Worm (Caenorhabditis elegans): ENCODE data around the gene gpd-3.

The gpd-3 gene

ce11 chrX:3070322-3070721 is 42.8 kb downstream of the gpd-3 start, which contains the start of gene ceh-31:
Gene ceh-31 (minus strand): TSS chrX:3070422.
- no peak for TF ChIP-seq elt-2 (tag; optimal IDR thresholded peaks at IDR 0.05)
- TF ChIP-seq efl-3 (GFP tag; optimal IDR thresholded peaks at IDR 0.05): no peak
- TF ChIP-seq hpl-2 (GFP tag; optimal IDR thresholded peaks at IDR 0.05): no peak
- no peak for TF ChIP-seq ama-1 (optimal IDR thresholded peaks at IDR 0.05)
- TF ChIP-seq blmp-1 (tag; optimal IDR thresholded peaks at IDR 0.05): no peak
- no peak for TF ChIP-seq tlp-1 (tag; optimal IDR thresholded peaks at IDR 0.05)
- no peak for TF ChIP-seq unc-62 (GFP tag; optimal IDR thresholded peaks at IDR 0.05)

ce11 chrX:3067052-3067451 is 46.1 kb downstream of the gpd-3 start:
- TF ChIP-seq unc-30 (tag; optimal IDR thresholded peaks at IDR 0.05): no peak
- no peak for TF ChIP-seq F16B12.6 (tag; optimal IDR thresholded peaks at IDR 0.05)
- no peak for TF ChIP-seq lin-15B (tag; optimal IDR thresholded peaks at IDR 0.05)
- no peak for TF ChIP-seq ztf-4 (tag; optimal IDR thresholded peaks at IDR 0.05)
- no peak for TF ChIP-seq mep-1 (tag; optimal IDR thresholded peaks at IDR 0.05)
- TF ChIP-seq swsn-7 (tag; optimal IDR thresholded peaks at IDR 0.05): no peak
- no peak for TF ChIP-seq nhr-84 (tag; optimal IDR thresholded peaks at IDR 0.05)
- TF ChIP-seq lir-3 (tag; optimal IDR thresholded peaks at IDR 0.05; ENCODE audit: poor library complexity): no peak
- TF ChIP-seq fkh-10 (GFP tag; optimal IDR thresholded peaks at IDR 0.05): no peak
- no peak for TF ChIP-seq hlh-4 (tag; optimal IDR thresholded peaks at IDR 0.05)
- no peak for TF ChIP-seq ces-1 (GFP tag; optimal IDR thresholded peaks at IDR 0.05)
- TF ChIP-seq zag-1 (tag; optimal IDR thresholded peaks at IDR 0.05): no peak
- TF ChIP-seq unc-86 (tag; optimal IDR thresholded peaks at IDR 0.05): no peak
- TF ChIP-seq sptf-1 (tag; optimal IDR thresholded peaks at IDR 0.05): no peak
- TF ChIP-seq ceh-90 (tag; optimal IDR thresholded peaks at IDR 0.05): no peak
- no peak for TF ChIP-seq tbx-2 (tag; optimal IDR thresholded peaks at IDR 0.05)
- TF ChIP-seq rnt-1 (tag; optimal IDR thresholded peaks at IDR 0.05): no peak
- no peak for TF ChIP-seq ztf-11 (tag; optimal IDR thresholded peaks at IDR 0.05)

- no peak for TF ChIP-seq elt-2 (tag; optimal IDR thresholded peaks at IDR 0.05)
- TF ChIP-seq ztf-4 (tag; optimal IDR thresholded peaks at IDR 0.05): no peak
- no peak for TF ChIP-seq unc-98 (GFP tag; IDR thresholded peaks at IDR 0.05)
- TF ChIP-seq efl-1 (optimal IDR thresholded peaks at IDR 0.05): no peak
- TF ChIP-seq efl-1 (GFP tag; optimal IDR thresholded peaks at IDR 0.05 in 1 of 2): peak in 1 of 2 experiments; percentile 13
These were observed 49.9 kb downstream of the gpd-3 start, which contains the start of gene ceh-30 for ce11 chrX:3063274-3063673. Gene ceh-30 (plus strand): TSS chrX:3063574.

Data from whole organism, L1 larva.